Worm (Caenorhabditis elegans): ENCODE measurements around the gene acdh-13.

The acdh-13 gene

DNA sequence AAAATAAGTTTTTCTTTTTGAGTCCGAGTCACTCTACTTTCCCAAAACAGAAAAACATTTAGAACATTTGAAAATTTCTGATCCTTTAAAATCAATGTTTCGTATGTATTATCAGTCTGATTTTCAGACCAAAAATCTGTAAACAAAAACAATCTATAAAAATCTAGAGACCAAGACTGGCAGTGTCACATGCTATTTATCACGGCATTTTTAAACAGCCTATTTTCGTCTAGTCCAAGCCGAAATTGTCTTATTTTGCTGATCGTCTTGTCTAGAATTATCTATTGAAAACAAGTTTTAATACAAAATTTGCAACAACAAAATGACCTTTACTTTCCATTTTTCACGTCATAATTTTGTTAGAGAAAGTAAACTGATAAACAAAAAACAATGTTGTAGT is 28.0 kb upstream of the acdh-13 start:
- TF ChIP-seq scrt-1 (GFP tag; IDR thresholded peaks at IDR 0.05) (no peak), ets-7 (tag; optimal IDR thresholded peaks at IDR 0.05) (no peak), ama-1 (optimal IDR thresholded peaks at IDR 0.05) (no peak), sea-1 (GFP tag; conservative IDR thresholded peaks at IDR 0.05) (no peak), tbx-37 (GFP tag; conservative IDR thresholded peaks at IDR 0.05) (no peak), B0310.2 (tag; optimal IDR thresholded peaks at IDR 0.05) (no peak), hmbx-1 (tag; optimal IDR thresholded peaks at IDR 0.05) (no peak), tbx-11 (GFP tag; IDR thresholded peaks at IDR 0.05) (no peak), hnd-1 (tag; optimal IDR thresholded peaks at IDR 0.05) (no peak), ceh-13 (GFP tag; optimal IDR thresholded peaks at IDR 0.05) (no peak), pes-1 (GFP tag; IDR thresholded peaks at IDR 0.05) (no peak), tra-4 (tag; optimal IDR thresholded peaks at IDR 0.05) (no peak), aly-1 (tag; optimal IDR thresholded peaks at IDR 0.05) (no peak), F13C5.2 (tag; optimal IDR thresholded peaks at IDR 0.05) (no peak), ceh-36 (tag; optimal IDR thresholded peaks at IDR 0.05) (no peak), flt-1 (GFP tag; IDR thresholded peaks at IDR 0.05) (no peak), hmg-4 (GFP tag; optimal IDR thresholded peaks at IDR 0.05) (no peak)

DNA sequence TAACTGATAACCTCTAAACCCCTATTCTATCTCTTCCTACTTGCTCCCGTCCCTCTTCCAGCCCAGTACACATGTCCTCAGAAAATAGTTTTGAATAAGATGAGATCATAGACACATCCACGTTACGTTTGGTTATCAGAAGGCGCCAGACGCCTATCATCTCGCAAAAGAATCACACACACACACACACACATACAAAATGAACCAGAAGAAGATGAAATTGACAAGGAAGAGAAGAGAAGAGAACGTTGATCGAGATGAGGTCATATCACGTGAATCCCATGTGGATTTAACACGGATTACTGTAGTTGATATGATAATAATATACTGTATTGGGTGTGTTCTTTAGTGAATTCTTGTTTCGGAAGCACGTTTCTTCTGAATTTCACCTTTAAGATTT is 27.4 kb upstream of the acdh-13 start:
- TF ChIP-seq hnd-1 (tag; optimal IDR thresholded peaks at IDR 0.05) (no peak), hmg-4 (GFP tag; optimal IDR thresholded peaks at IDR 0.05) (no peak), sea-1 (GFP tag; conservative IDR thresholded peaks at IDR 0.05) (no peak), tbx-11 (GFP tag; IDR thresholded peaks at IDR 0.05) (no peak), ets-7 (tag; optimal IDR thresholded peaks at IDR 0.05) (no peak), ceh-36 (tag; optimal IDR thresholded peaks at IDR 0.05) (no peak), tra-4 (tag; optimal IDR thresholded peaks at IDR 0.05) (no peak), hmbx-1 (tag; optimal IDR thresholded peaks at IDR 0.05) (no peak), tbx-37 (GFP tag; conservative IDR thresholded peaks at IDR 0.05) (no peak), ceh-13 (GFP tag; optimal IDR thresholded peaks at IDR 0.05) (no peak), pes-1 (GFP tag; IDR thresholded peaks at IDR 0.05) (no peak), B0310.2 (tag; optimal IDR thresholded peaks at IDR 0.05) (no peak), scrt-1 (GFP tag; IDR thresholded peaks at IDR 0.05) (no peak), F13C5.2 (tag; optimal IDR thresholded peaks at IDR 0.05) (no peak), aly-1 (tag; optimal IDR thresholded peaks at IDR 0.05) (no peak), ama-1 (optimal IDR thresholded peaks at IDR 0.05) (no peak), flt-1 (GFP tag; IDR thresholded peaks at IDR 0.05) (no peak)

DNA sequence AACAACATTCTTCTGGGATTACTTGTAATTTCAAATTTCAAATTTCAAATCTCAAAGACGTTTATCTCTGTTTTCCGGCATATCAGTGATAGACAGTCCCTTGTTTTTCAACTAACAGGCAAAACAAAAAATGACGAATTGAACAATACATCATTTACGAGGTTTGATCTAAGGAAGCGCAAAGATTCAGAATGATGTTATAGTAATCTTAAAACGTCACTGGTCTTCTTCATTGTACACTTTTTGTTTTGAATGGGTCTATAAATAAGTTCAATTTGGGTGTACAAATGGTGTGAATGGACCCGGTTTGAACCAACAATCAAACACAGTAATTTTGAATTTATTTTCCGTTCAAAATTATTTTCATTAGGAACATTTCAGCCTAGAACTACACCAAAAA is 25.4 kb upstream of the acdh-13 start:
- no peak for TF ChIP-seq ceh-13 (GFP tag; optimal IDR thresholded peaks at IDR 0.05)
- TF ChIP-seq scrt-1 (GFP tag; IDR thresholded peaks at IDR 0.05) = no peak
- no peak for TF ChIP-seq flt-1 (GFP tag; IDR thresholded peaks at IDR 0.05)
- TF ChIP-seq hnd-1 (tag; optimal IDR thresholded peaks at IDR 0.05) = no peak
- TF ChIP-seq pes-1 (GFP tag; IDR thresholded peaks at IDR 0.05) = no peak
- no peak for TF ChIP-seq tbx-37 (GFP tag; conservative IDR thresholded peaks at IDR 0.05)
- no peak for TF ChIP-seq ceh-36 (tag; optimal IDR thresholded peaks at IDR 0.05)
- TF ChIP-seq aly-1 (tag; optimal IDR thresholded peaks at IDR 0.05) = no peak
- TF ChIP-seq hmbx-1 (tag; optimal IDR thresholded peaks at IDR 0.05) = no peak
- no peak for TF ChIP-seq tbx-11 (GFP tag; IDR thresholded peaks at IDR 0.05)
- TF ChIP-seq sea-1 (GFP tag; conservative IDR thresholded peaks at IDR 0.05) = no peak
- no peak for TF ChIP-seq B0310.2 (tag; optimal IDR thresholded peaks at IDR 0.05)
- TF ChIP-seq ets-7 (tag; optimal IDR thresholded peaks at IDR 0.05) = no peak
- no peak for TF ChIP-seq tra-4 (tag; optimal IDR thresholded peaks at IDR 0.05)
- no peak for TF ChIP-seq F13C5.2 (tag; optimal IDR thresholded peaks at IDR 0.05)
- no peak for TF ChIP-seq ama-1 (optimal IDR thresholded peaks at IDR 0.05)
- TF ChIP-seq hmg-4 (GFP tag; optimal IDR thresholded peaks at IDR 0.05) = no peak

DNA sequence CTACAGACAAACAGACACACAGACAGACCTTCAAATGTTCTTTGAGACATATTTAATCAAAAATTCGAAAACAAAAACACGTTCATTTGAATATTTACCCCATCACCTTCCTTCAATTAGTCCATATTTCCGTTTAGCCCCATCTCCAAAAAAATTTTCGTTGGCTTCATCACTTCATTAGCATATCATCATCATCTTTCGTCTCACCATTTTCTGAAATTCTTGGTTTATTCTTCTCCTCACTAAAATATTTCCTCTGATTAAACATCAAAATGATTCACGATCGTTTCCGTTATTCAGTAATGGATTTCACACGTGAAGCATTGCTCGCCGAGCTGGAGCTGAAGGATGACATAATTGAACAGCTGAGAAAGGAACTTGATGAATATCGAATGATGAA is 22.0 kb upstream of the acdh-13 start, which contains the start of gene pkg-2:
Gene pkg-2 (plus strand): TSS at position 301 of the 400 bp plus-strand sequence.
- TF ChIP-seq F13C5.2 (tag; optimal IDR thresholded peaks at IDR 0.05) = no peak
- TF ChIP-seq tra-4 (tag; optimal IDR thresholded peaks at IDR 0.05) = no peak
- no peak for TF ChIP-seq ceh-13 (GFP tag; optimal IDR thresholded peaks at IDR 0.05)
- no peak for TF ChIP-seq ama-1 (optimal IDR thresholded peaks at IDR 0.05)
- no peak for TF ChIP-seq hnd-1 (tag; optimal IDR thresholded peaks at IDR 0.05)
- no peak for TF ChIP-seq pes-1 (GFP tag; IDR thresholded peaks at IDR 0.05)

DNA sequence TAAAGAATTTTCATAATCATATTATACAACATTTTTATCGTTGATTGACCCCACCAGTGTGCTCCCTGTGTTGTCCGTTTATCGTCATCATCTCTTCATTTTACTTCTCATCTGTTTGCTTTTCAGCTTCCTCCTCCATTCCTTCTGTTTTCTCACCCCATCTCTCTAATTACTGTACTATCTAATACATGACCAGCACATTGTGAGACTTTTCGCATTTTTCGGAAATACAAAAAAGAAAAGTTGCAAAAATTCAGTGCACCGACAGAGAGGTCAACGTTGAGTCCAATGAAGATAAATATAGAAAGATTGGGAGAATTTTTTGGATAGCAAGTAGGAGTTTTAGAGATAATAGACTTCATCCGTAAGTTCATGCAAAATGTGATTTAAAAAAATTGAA is 21.3 kb upstream of the acdh-13 start:
- TF ChIP-seq hnd-1 (tag; optimal IDR thresholded peaks at IDR 0.05) (no peak), aly-1 (tag; optimal IDR thresholded peaks at IDR 0.05) (no peak), tbx-11 (GFP tag; IDR thresholded peaks at IDR 0.05) (no peak), ceh-36 (tag; optimal IDR thresholded peaks at IDR 0.05) (no peak), ama-1 (optimal IDR thresholded peaks at IDR 0.05) (no peak), ceh-13 (GFP tag; optimal IDR thresholded peaks at IDR 0.05) (no peak), F13C5.2 (tag; optimal IDR thresholded peaks at IDR 0.05) (no peak), ets-7 (tag; optimal IDR thresholded peaks at IDR 0.05) (no peak), scrt-1 (GFP tag; IDR thresholded peaks at IDR 0.05) (no peak), tbx-37 (GFP tag; conservative IDR thresholded peaks at IDR 0.05) (no peak), tra-4 (tag; optimal IDR thresholded peaks at IDR 0.05) (no peak), pes-1 (GFP tag; IDR thresholded peaks at IDR 0.05) (no peak), B0310.2 (tag; optimal IDR thresholded peaks at IDR 0.05) (no peak), flt-1 (GFP tag; IDR thresholded peaks at IDR 0.05) (no peak), hmg-4 (GFP tag; optimal IDR thresholded peaks at IDR 0.05) (no peak), hmbx-1 (tag; optimal IDR thresholded peaks at IDR 0.05) (no peak), sea-1 (GFP tag; conservative IDR thresholded peaks at IDR 0.05) (no peak)

DNA sequence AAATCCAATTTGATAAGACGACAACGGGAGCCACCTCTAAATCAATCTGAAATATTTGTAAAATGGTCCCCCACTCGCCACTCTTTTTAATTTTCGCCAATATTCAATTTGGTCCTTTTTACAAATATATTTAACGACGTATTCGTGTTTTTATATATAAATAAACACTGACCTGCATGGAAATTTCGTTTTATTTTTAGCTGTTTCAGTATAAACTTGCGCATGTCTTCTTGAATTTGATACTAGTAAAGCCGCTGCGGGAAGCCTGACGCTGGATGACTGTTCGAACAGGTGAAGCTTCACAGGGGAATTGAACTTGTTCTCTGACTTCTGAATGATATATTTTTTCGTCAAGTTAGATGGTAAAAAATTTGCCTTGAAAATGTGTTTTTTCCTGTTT is 15.9 kb upstream of the acdh-13 start:
- TF ChIP-seq hmg-4 (GFP tag; optimal IDR thresholded peaks at IDR 0.05) (no peak), tbx-37 (GFP tag; conservative IDR thresholded peaks at IDR 0.05) (no peak), ceh-36 (tag; optimal IDR thresholded peaks at IDR 0.05) (no peak), tbx-11 (GFP tag; IDR thresholded peaks at IDR 0.05) (no peak), aly-1 (tag; optimal IDR thresholded peaks at IDR 0.05) (no peak), pes-1 (GFP tag; IDR thresholded peaks at IDR 0.05) (no peak), tra-4 (tag; optimal IDR thresholded peaks at IDR 0.05) (no peak), hnd-1 (tag; optimal IDR thresholded peaks at IDR 0.05) (no peak), flt-1 (GFP tag; IDR thresholded peaks at IDR 0.05) (no peak), F13C5.2 (tag; optimal IDR thresholded peaks at IDR 0.05) (no peak), ama-1 (optimal IDR thresholded peaks at IDR 0.05) (no peak), B0310.2 (tag; optimal IDR thresholded peaks at IDR 0.05) (no peak), scrt-1 (GFP tag; IDR thresholded peaks at IDR 0.05) (no peak), sea-1 (GFP tag; conservative IDR thresholded peaks at IDR 0.05) (no peak), ceh-13 (GFP tag; optimal IDR thresholded peaks at IDR 0.05) (no peak), hmbx-1 (tag; optimal IDR thresholded peaks at IDR 0.05) (no peak), ets-7 (tag; optimal IDR thresholded peaks at IDR 0.05) (no peak)

DNA sequence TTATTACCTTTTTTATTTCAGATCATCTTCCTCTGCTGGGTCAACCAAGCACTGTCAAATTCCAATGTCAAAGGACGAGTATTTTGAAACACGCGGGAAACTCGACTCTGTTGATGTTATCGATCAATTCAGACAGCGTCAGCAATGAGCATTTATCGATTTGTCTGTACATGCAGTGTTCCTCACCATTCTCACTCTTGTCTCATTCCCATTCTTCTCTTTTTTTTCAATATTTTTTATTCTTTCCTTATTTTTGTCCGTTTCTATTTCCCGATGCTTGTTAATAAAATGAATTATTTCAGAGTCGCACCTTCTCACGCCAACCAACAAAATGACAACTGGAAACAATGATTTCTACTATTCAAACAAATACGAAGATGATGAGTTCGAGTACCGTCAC is 15.0 kb upstream of the acdh-13 start, which contains the start of gene cks-1:
Gene cks-1 (plus strand): TSS at position 301 of the 400 bp plus-strand sequence.
- TF ChIP-seq scrt-1 (GFP tag; IDR thresholded peaks at IDR 0.05) = no peak
- no peak for TF ChIP-seq ets-7 (tag; optimal IDR thresholded peaks at IDR 0.05)
- no peak for TF ChIP-seq B0310.2 (tag; optimal IDR thresholded peaks at IDR 0.05)
- no peak for TF ChIP-seq pes-1 (GFP tag; IDR thresholded peaks at IDR 0.05)
- no peak for TF ChIP-seq ceh-13 (GFP tag; optimal IDR thresholded peaks at IDR 0.05)
- no peak for TF ChIP-seq hmg-4 (GFP tag; optimal IDR thresholded peaks at IDR 0.05)
- TF ChIP-seq sea-1 (GFP tag; conservative IDR thresholded peaks at IDR 0.05) = no peak
- TF ChIP-seq tra-4 (tag; optimal IDR thresholded peaks at IDR 0.05) = no peak
- TF ChIP-seq F13C5.2 (tag; optimal IDR thresholded peaks at IDR 0.05) = no peak
- no peak for TF ChIP-seq hnd-1 (tag; optimal IDR thresholded peaks at IDR 0.05)
- TF ChIP-seq aly-1 (tag; optimal IDR thresholded peaks at IDR 0.05) = no peak
- no peak for TF ChIP-seq ceh-36 (tag; optimal IDR thresholded peaks at IDR 0.05)
- TF ChIP-seq hmbx-1 (tag; optimal IDR thresholded peaks at IDR 0.05) = no peak
- no peak for TF ChIP-seq flt-1 (GFP tag; IDR thresholded peaks at IDR 0.05)
